Fruit fly (Drosophila melanogaster) S2 (cell line): ENCODE results near the gene Prestin.

ENCODE experiments used
- CG8478 ChIP-seq: fragments of >200 bp; optimal IDR thresholded peaks from 2 replicates; lab custom pipeline; 2018
- CTCF ChIP-seq, 2 experiments: fragments of >200 bp; optimal IDR thresholded peaks; 2 replicates each; lab custom pipeline; 2018

The Prestin gene

dm6 chr3L:17917687-17918434 is 10.2 kb upstream of the Prestin start:
- TF ChIP-seq CTCF (optimal IDR thresholded peaks at IDR 0.05; lab: Kevin White, UChicago): no peak
- no peak for TF ChIP-seq CG8478 (lab: Kevin White, UChicago)

- TF ChIP-seq CG8478 (lab: Kevin White, UChicago) (no peak), CTCF (optimal IDR thresholded peaks at IDR 0.05; lab: Kevin White, UChicago) (no peak)
Measured at dm6 chr3L:17915792-17916540, 8.4 kb upstream of the Prestin start.

dm6 chr3L:17913966-17914540 is 6.4 kb upstream of the Prestin start:
- TF ChIP-seq CTCF (optimal IDR thresholded peaks at IDR 0.05; lab: Kevin White, UChicago): no peak
- no peak for TF ChIP-seq CG8478 (lab: Kevin White, UChicago)

dm6 chr3L:17912972-17913763 is 5.6 kb upstream of the Prestin start:
- TF ChIP-seq CTCF (optimal IDR thresholded peaks at IDR 0.05; lab: Kevin White, UChicago): no peak
- TF ChIP-seq CG8478 (lab: Kevin White, UChicago): no peak

- no peak for TF ChIP-seq CTCF (optimal IDR thresholded peaks at IDR 0.05; lab: Kevin White, UChicago)
- TF ChIP-seq CG8478 (lab: Kevin White, UChicago): no peak
Measured at dm6 chr3L:17912448-17912847, 4.8 kb upstream of the Prestin start, which contains the start of gene CG5290. Gene CG5290, minus strand, starts transcription at chr3L:17912565.

dm6 chr3L:17905761-17906160 is 1.9 kb downstream of the Prestin start:
- TF ChIP-seq CTCF (optimal IDR thresholded peaks at IDR 0.05; lab: Kevin White, UChicago) (no peak), CG8478 (lab: Kevin White, UChicago) (no peak)

- TF ChIP-seq CG8478 (lab: Kevin White, UChicago): no peak
- TF ChIP-seq CTCF (optimal IDR thresholded peaks at IDR 0.05; lab: Kevin White, UChicago): no peak
Measured at dm6 chr3L:17904593-17904992, 3.0 kb downstream of the Prestin start.

- no peak for TF ChIP-seq CTCF (optimal IDR thresholded peaks at IDR 0.05; lab: Kevin White, UChicago)
- TF ChIP-seq CG8478 (lab: Kevin White, UChicago): no peak
Measured at dm6 chr3L:17903813-17904416, 3.7 kb downstream of the Prestin start.

dm6 chr3L:17902621-17903020 is 5.0 kb downstream of the Prestin start:
- no peak for TF ChIP-seq CG8478 (lab: Kevin White, UChicago)
- no peak for TF ChIP-seq CTCF (optimal IDR thresholded peaks at IDR 0.05; lab: Kevin White, UChicago)

- TF ChIP-seq CTCF (optimal IDR thresholded peaks at IDR 0.05; lab: Kevin White, UChicago) (no peak), CG8478 (lab: Kevin White, UChicago) (no peak)
Measured at dm6 chr3L:17902186-17902585, 5.4 kb downstream of the Prestin start.

dm6 chr3L:17898606-17899005 is 9.0 kb downstream of the Prestin start:
- TF ChIP-seq CTCF (optimal IDR thresholded peaks at IDR 0.05; lab: Kevin White, UChicago) (no peak), CG8478 (lab: Kevin White, UChicago) (no peak)

- TF ChIP-seq CG8478 (lab: Kevin White, UChicago) (no peak), CTCF (optimal IDR thresholded peaks at IDR 0.05; lab: Kevin White, UChicago) (no peak)
Measured at dm6 chr3L:17895815-17896275, 11.8 kb downstream of the Prestin start, which contains the start of gene Tsp74F. Gene Tsp74F, minus strand, starts transcription at chr3L:17895862.

- TF ChIP-seq CG8478 (lab: Kevin White, UChicago) (no peak), CTCF (optimal IDR thresholded peaks at IDR 0.05; lab: Kevin White, UChicago) (no peak)
Measured at dm6 chr3L:17893660-17894059, 14.0 kb downstream of the Prestin start.

- TF ChIP-seq CG8478 (lab: Kevin White, UChicago) (no peak), CTCF (optimal IDR thresholded peaks at IDR 0.05; lab: Kevin White, UChicago) (no peak)
Measured at dm6 chr3L:17887393-17887792, 20.2 kb downstream of the Prestin start, which contains the start of gene CG7402. Gene CG7402, plus strand, starts transcription at chr3L:17887705.
